Worm (Caenorhabditis elegans): ENCODE data around the gene msp-32.

- TF ChIP-seq ama-1 (optimal IDR thresholded peaks at IDR 0.05) (no peak), flt-1 (GFP tag; IDR thresholded peaks at IDR 0.05) (no peak), B0310.2 (tag; optimal IDR thresholded peaks at IDR 0.05) (no peak), sea-1 (GFP tag; conservative IDR thresholded peaks at IDR 0.05) (no peak), F13C5.2 (tag; optimal IDR thresholded peaks at IDR 0.05) (no peak), pes-1 (GFP tag; IDR thresholded peaks at IDR 0.05) (no peak), hmg-4 (GFP tag; optimal IDR thresholded peaks at IDR 0.05) (no peak), tbx-11 (GFP tag; IDR thresholded peaks at IDR 0.05) (no peak), ceh-36 (tag; optimal IDR thresholded peaks at IDR 0.05) (no peak)
Observed at ce11 chrII:4914214-4914613, 15.6 kb downstream of the msp-32 start, which contains the start of gene R05F9.11.

Data from whole organism, early embryonic.